Fruit fly (Drosophila melanogaster) whole organism, embryonic: ENCODE results near the gene Atox1.

Experiments
- CG10209 ChIP-seq: fragments of 200-800 bp; sonication (Bioruptor generic); optimal IDR thresholded peaks from 3 replicates; lab custom pipeline; 2017; ENCODE audit warnings: missing biosample characterization, mild to moderate bottlenecking, missing genetic modification characterization, missing genetic modification reagents
- CG11093 ChIP-seq: fragments of 200-800 bp; sonication (Bioruptor generic); IDR thresholded peaks from 3 replicates; pipeline ENCODE4 v1.3.6; 2022; ENCODE audit warnings: missing biosample characterization, missing genetic modification characterization
- CG11560 ChIP-seq: fragments of 200-800 bp; sonication (Bioruptor generic); IDR thresholded peaks from 3 replicates; pipeline ENCODE4 v1.3.6; 2022; ENCODE audit warnings: missing biosample characterization, missing genetic modification characterization
- CG13624 ChIP-seq: fragments of 200-800 bp; sonication (Bioruptor generic); optimal IDR thresholded peaks from 2 replicates; lab custom pipeline; 2016; ENCODE audit warnings: missing biosample characterization, missing genetic modification characterization
- CG13894 ChIP-seq: fragments of 200-800 bp; sonication (Bioruptor generic); optimal IDR thresholded peaks from 3 replicates; lab custom pipeline; 2018; ENCODE audit warnings: missing biosample characterization, mild to moderate bottlenecking, missing genetic modification characterization, moderate library complexity
- CG16813 ChIP-seq: fragments of 200-800 bp; sonication (Bioruptor generic); IDR thresholded peaks from 3 replicates; pipeline ENCODE4 v1.3.6; 2022; ENCODE audit warnings: missing biosample characterization, missing genetic modification characterization; ENCODE audit not compliant: partially characterized antibody
- CG17568 ChIP-seq: fragments of 200-800 bp; sonication (Bioruptor generic); optimal IDR thresholded peaks from 2 replicates; lab custom pipeline; 2018; ENCODE audit warnings: missing biosample characterization, mild to moderate bottlenecking, missing genetic modification characterization, moderate library complexity
- CG18262 ChIP-seq: fragments of 200-800 bp; optimal IDR thresholded peaks from 3 replicates; lab custom pipeline; 2019; ENCODE audit warnings: missing biosample characterization, mild to moderate bottlenecking, missing genetic modification characterization, moderate library complexity
- CG18599 ChIP-seq: fragments of 200-800 bp; sonication (Bioruptor generic); optimal IDR thresholded peaks from 3 replicates; lab custom pipeline; 2017; ENCODE audit warnings: missing biosample characterization, missing genetic modification characterization, mild to moderate bottlenecking, moderate library complexity, missing genetic modification reagents
- CG2120 ChIP-seq: fragments of 200-800 bp; sonication (Bioruptor generic); optimal IDR thresholded peaks from 3 replicates; lab custom pipeline; 2016; ENCODE audit warnings: missing biosample characterization, missing genetic modification characterization
- CG2889 ChIP-seq: fragments of 200-800 bp; sonication (Bioruptor generic); IDR thresholded peaks from 3 replicates; pipeline ENCODE4 v1.3.6; 2022; ENCODE audit warnings: missing biosample characterization, missing genetic modification characterization
- CG30403 ChIP-seq: fragments of 200-800 bp; sonication (Bioruptor generic); optimal IDR thresholded peaks from 3 replicates; lab custom pipeline; 2016; ENCODE audit warnings: missing biosample characterization, missing genetic modification characterization
- CG33213 ChIP-seq: fragments of 200-800 bp; sonication (Bioruptor generic); optimal IDR thresholded peaks from 3 replicates; lab custom pipeline; 2016; ENCODE audit warnings: missing biosample characterization, missing genetic modification characterization
- CG3407 ChIP-seq: fragments of 200-800 bp; sonication (Bioruptor generic); optimal IDR thresholded peaks from 2 replicates; lab custom pipeline; 2018; ENCODE audit warnings: missing biosample characterization, mild to moderate bottlenecking, missing genetic modification characterization
- CG4360 ChIP-seq: fragments of 200-800 bp; sonication (Bioruptor generic); IDR thresholded peaks from 2 replicates; pipeline ENCODE4 v1.3.6; 2022; ENCODE audit warnings: missing biosample characterization, missing genetic modification characterization
- CG6175 ChIP-seq: fragments of 200-800 bp; sonication (Bioruptor generic); IDR thresholded peaks from 3 replicates; pipeline ENCODE4 v1.3.6; 2022; ENCODE audit warnings: missing biosample characterization, missing genetic modification characterization
- CG6654 ChIP-seq: fragments of 200-800 bp; sonication (Bioruptor generic); optimal IDR thresholded peaks from 2 replicates; lab custom pipeline; 2017; ENCODE audit warnings: missing biosample characterization, mild to moderate bottlenecking, missing genetic modification characterization
- CG9215 ChIP-seq: fragments of 200-800 bp; sonication (Bioruptor generic); IDR thresholded peaks from 2 replicates; pipeline ENCODE4 v1.3.6; 2022; ENCODE audit warnings: missing biosample characterization, missing genetic modification characterization
- Camta ChIP-seq: fragments of 200-800 bp; sonication (Bioruptor generic); optimal IDR thresholded peaks from 2 replicates; lab custom pipeline; 2016; ENCODE audit warnings: missing biosample characterization, missing genetic modification characterization
- CrebB ChIP-seq: fragments of 200-800 bp; sonication (Bioruptor generic); optimal IDR thresholded peaks from 3 replicates; lab custom pipeline; 2018; ENCODE audit warnings: missing biosample characterization, mild to moderate bottlenecking, missing genetic modification characterization
- Dad ChIP-seq: fragments of 200-800 bp; sonication (Bioruptor generic); optimal IDR thresholded peaks from 3 replicates; lab custom pipeline; 2016; ENCODE audit warnings: missing biosample characterization, missing genetic modification characterization
- Dfd ChIP-seq, 2 experiments: fragments of >200 bp; optimal IDR thresholded peaks; 2 replicates each; lab custom pipeline; 2017; ENCODE audit warnings: missing biosample characterization in 2 of 2, missing genetic modification characterization in 2 of 2
- Doc2 ChIP-seq: fragments of 200-800 bp; sonication (Bioruptor generic); IDR thresholded peaks from 2 replicates; pipeline ENCODE4 v1.3.6; 2022; ENCODE audit warnings: missing biosample characterization, missing genetic modification characterization
- Dp ChIP-seq: fragments of 200-800 bp; sonication (Bioruptor generic); optimal IDR thresholded peaks from 2 replicates; lab custom pipeline; 2018; ENCODE audit warnings: missing biosample characterization, mild to moderate bottlenecking, missing genetic modification characterization, moderate library complexity
- Ets65A ChIP-seq: fragments of 200-800 bp; sonication (Bioruptor generic); peaks from one replicate; lab custom pipeline; 2016; ENCODE audit warnings: missing biosample characterization, missing genetic modification characterization
- GATAe ChIP-seq: fragments of 200-800 bp; sonication (Bioruptor generic); conservative IDR thresholded peaks from 2 replicates; pipeline ENCODE4 v1.3.6; 2022; ENCODE audit warnings: missing biosample characterization, missing genetic modification characterization
- H2.0 ChIP-seq: fragments of 200-800 bp; sonication (Bioruptor generic); IDR thresholded peaks from 2 replicates; pipeline ENCODE4 v1.3.6; 2022; ENCODE audit warnings: missing biosample characterization, missing genetic modification characterization
- HmgD ChIP-seq: fragments of 200-800 bp; sonication (Bioruptor generic); optimal IDR thresholded peaks from 3 replicates; lab custom pipeline; 2016; ENCODE audit warnings: missing biosample characterization, missing genetic modification characterization
- Nf-YB ChIP-seq: fragments of 200-800 bp; sonication (Bioruptor generic); optimal IDR thresholded peaks from 3 replicates; lab custom pipeline; 2019; ENCODE audit warnings: missing biosample characterization, mild to moderate bottlenecking, missing genetic modification characterization, moderate library complexity
- Nf-YC ChIP-seq: fragments of 200-800 bp; optimal IDR thresholded peaks from 3 replicates; lab custom pipeline; 2019; ENCODE audit warnings: missing biosample characterization, mild to moderate bottlenecking, missing genetic modification characterization, moderate library complexity
- Opbp ChIP-seq: fragments of 200-800 bp; sonication (Bioruptor generic); IDR thresholded peaks from 3 replicates; pipeline ENCODE4 v1.3.6; 2022; ENCODE audit warnings: missing biosample characterization, missing genetic modification characterization; ENCODE audit not compliant: partially characterized antibody
- YL-1 ChIP-seq: fragments of 200-800 bp; sonication (Bioruptor generic); optimal IDR thresholded peaks from 3 replicates; lab custom pipeline; 2017; ENCODE audit warnings: missing biosample characterization, mild to moderate bottlenecking, missing genetic modification characterization
- bowl ChIP-seq: fragments of 200-800 bp; sonication (Bioruptor generic); IDR thresholded peaks from 2 replicates; pipeline ENCODE4 v1.3.6; 2022; ENCODE audit warnings: missing biosample characterization, missing genetic modification characterization
- cg ChIP-seq: fragments of 200-800 bp; sonication (Bioruptor generic); optimal IDR thresholded peaks from 3 replicates; lab custom pipeline; 2019; ENCODE audit warnings: missing biosample characterization, mild to moderate bottlenecking, missing genetic modification characterization, moderate library complexity
- chinmo ChIP-seq: fragments of 200-800 bp; sonication (Bioruptor generic); IDR thresholded peaks from 4 replicates; pipeline ENCODE4 v1.3.6; 2022; ENCODE audit warnings: missing biosample characterization, missing genetic modification characterization; ENCODE audit not compliant: partially characterized antibody
- ci ChIP-seq: fragments of 200-800 bp; sonication (Bioruptor generic); IDR thresholded peaks from 3 replicates; pipeline ENCODE4 v1.3.6; 2022; ENCODE audit warnings: missing biosample characterization, missing genetic modification characterization
- crp ChIP-seq, 2 experiments: fragments of 200-800 bp; sonication (Bioruptor generic); optimal IDR thresholded peaks; 2 replicates in 1 of 2; 3 replicates in 1 of 2; lab custom pipeline; 2017; ENCODE audit warnings: missing biosample characterization in 2 of 2, missing genetic modification characterization in 2 of 2, mild to moderate bottlenecking in 1 of 2, moderate library complexity in 1 of 2
- dimm ChIP-seq: fragments of 200-800 bp; sonication (Bioruptor generic); IDR thresholded peaks from 2 replicates; pipeline ENCODE4 v1.3.6; 2022; ENCODE audit warnings: missing biosample characterization, missing genetic modification characterization
- disco-r ChIP-seq: fragments of 200-800 bp; sonication (Bioruptor generic); optimal IDR thresholded peaks from 2 replicates; lab custom pipeline; 2016; ENCODE audit warnings: missing biosample characterization, missing genetic modification characterization
- fru ChIP-seq: fragments of >200 bp; optimal IDR thresholded peaks from 2 replicates; lab custom pipeline; 2017
- ftz-f1 ChIP-seq: fragments of 200-800 bp; sonication (Bioruptor generic); optimal IDR thresholded peaks from 2 replicates; lab custom pipeline; 2016; ENCODE audit warnings: missing biosample characterization, missing genetic modification characterization
- gt ChIP-seq: fragments of 200-800 bp; sonication (Bioruptor generic); IDR thresholded peaks from 2 replicates; pipeline ENCODE4 v1.3.6; 2022; ENCODE audit warnings: missing biosample characterization, missing genetic modification characterization
- hb ChIP-seq: fragments of 200-800 bp; sonication (Bioruptor generic); IDR thresholded peaks from 3 replicates; pipeline ENCODE4 v1.3.6; 2022; ENCODE audit warnings: missing biosample characterization, missing genetic modification characterization; ENCODE audit not compliant: partially characterized antibody
- insv ChIP-seq, 2 experiments: fragments of 200-800 bp; sonication (Bioruptor generic); optimal IDR thresholded peaks; 3 replicates each; lab custom pipeline; 2016 to 2018; ENCODE audit warnings: missing biosample characterization in 2 of 2, missing genetic modification characterization in 2 of 2
- lilli ChIP-seq: fragments of 200-800 bp; sonication (Bioruptor generic); optimal IDR thresholded peaks from 3 replicates; lab custom pipeline; 2016; ENCODE audit warnings: missing biosample characterization, missing genetic modification characterization
- nerfin-1 ChIP-seq: fragments of 200-800 bp; sonication (Bioruptor generic); optimal IDR thresholded peaks from 3 replicates; lab custom pipeline; 2019; ENCODE audit warnings: missing biosample characterization, mild to moderate bottlenecking, missing genetic modification characterization, moderate library complexity
- pros ChIP-seq: fragments of 200-800 bp; sonication (Bioruptor generic); optimal IDR thresholded peaks from 3 replicates; lab custom pipeline; 2019; ENCODE audit warnings: missing biosample characterization, mild to moderate bottlenecking, missing genetic modification characterization, moderate library complexity
- unc-4 ChIP-seq: fragments of 200-800 bp; sonication (Bioruptor generic); IDR thresholded peaks from 2 replicates; pipeline ENCODE4 v1.3.6; 2022; ENCODE audit warnings: missing biosample characterization, missing genetic modification characterization; ENCODE audit not compliant: partially characterized antibody
- unpg ChIP-seq: fragments of 200-800 bp; sonication (Bioruptor generic); optimal IDR thresholded peaks from 3 replicates; lab custom pipeline; 2018; ENCODE audit warnings: missing biosample characterization, mild to moderate bottlenecking, missing genetic modification characterization, moderate library complexity
- wek ChIP-seq: fragments of 200-800 bp; sonication (Bioruptor generic); optimal IDR thresholded peaks from 3 replicates; lab custom pipeline; 2018; ENCODE audit warnings: missing biosample characterization, mild to moderate bottlenecking, missing genetic modification characterization, moderate library complexity

The Atox1 gene

dm6 chr3L:21604265-21604664, 36.5 kb upstream of the Atox1 start (continued):
- TF ChIP-seq bowl (GFP tag; lab: Robert Waterston, UW) (no peak), CG10209 (GFP tag; lab: Kevin White, UChicago) (peak; percentile 16), CG17568 (GFP tag; lab: Kevin White, UChicago) (no peak), Dfd (GFP tag; optimal IDR thresholded peaks at IDR 0.05; lab: Kevin White, UChicago) (no peak), insv (GFP tag; optimal IDR thresholded peaks at IDR 0.05; lab: Kevin White, UChicago) (peak in 1 of 2 experiments; percentile 62), Dad (peak; percentile 44), unc-4 (no peak), Doc2 (no peak)

- TF ChIP-seq unpg (GFP tag; lab: Kevin White, UChicago) (no peak), wek (GFP tag; lab: Kevin White, UChicago) (no peak), CG11560 (tag; lab: Robert Waterston, UW) (0 out of 3 replicates have a peak, but pooled peaks have one; percentile 37), CG6654 (GFP tag; lab: Kevin White, UChicago) (no peak), nerfin-1 (peak; percentile 18), chinmo (0 out of 4 replicates have a peak, but pooled peaks have one; percentile 24), ftz-f1 (no peak), Camta (GFP tag; lab: Kevin White, UChicago) (no peak), Ets65A (GFP tag; lab: Kevin White, UChicago) (peak; percentile 25), Nf-YB (GFP tag; lab: Kevin White, UChicago) (peak; percentile 92), hb (GFP tag; lab: Robert Waterston, UW) (no peak), CG11093 (GFP tag; lab: Robert Waterston, UW) (no peak), ci (GFP tag; lab: Robert Waterston, UW) (no peak), pros (GFP tag; lab: Kevin White, UChicago) (peak; percentile 60), Nf-YC (tag; lab: Kevin White, UChicago) (peak; percentile 91), CG6175 (GFP tag; lab: Robert Waterston, UW) (0 out of 3 replicates have a peak, but pooled peaks have one; percentile 27), cg (GFP tag; lab: Kevin White, UChicago) (peak; percentile 64), disco-r (GFP tag; lab: Kevin White, UChicago) (no peak), CG33213 (GFP tag; lab: Kevin White, UChicago) (no peak), GATAe (GFP tag; lab: Robert Waterston, UW) (no peak), CG18599 (GFP tag; lab: Kevin White, UChicago) (no peak)
Measured at dm6 chr3L:21610535-21610934, 30.3 kb upstream of the Atox1 start.

- TF ChIP-seq CG2889 (GFP tag; lab: Robert Waterston, UW): no peak
- TF ChIP-seq HmgD: no peak
- no peak for TF ChIP-seq CG18262 (tag; lab: Kevin White, UChicago)
- no peak for TF ChIP-seq Opbp (GFP tag; lab: Robert Waterston, UW)
- TF ChIP-seq CrebB: no peak
- no peak for TF ChIP-seq CG9215
- TF ChIP-seq gt: no peak
- TF ChIP-seq CG2120: no peak
- no peak for TF ChIP-seq CG4360
- TF ChIP-seq YL-1 (GFP tag; lab: Kevin White, UChicago): peak; percentile 20
- peak; percentile 35 for TF ChIP-seq Dp (GFP tag; lab: Kevin White, UChicago)
- TF ChIP-seq unpg (GFP tag; lab: Kevin White, UChicago): no peak
- no peak for TF ChIP-seq dimm (GFP tag; lab: Robert Waterston, UW)
- TF ChIP-seq CG16813: no peak
- no peak for TF ChIP-seq CG13624
- TF ChIP-seq lilli (GFP tag; lab: Kevin White, UChicago): no peak
- no peak for TF ChIP-seq H2.0
- no peak for TF ChIP-seq fru (lab: Kevin White, UChicago)
- TF ChIP-seq crp (GFP tag; optimal IDR thresholded peaks at IDR 0.05; lab: Kevin White, UChicago): peak; percentile 15 to 88
- no peak for TF ChIP-seq CG3407 (GFP tag; lab: Kevin White, UChicago)
- TF ChIP-seq CG13894 (tag; lab: Kevin White, UChicago): no peak
- TF ChIP-seq nerfin-1: peak; percentile 88
- TF ChIP-seq CG30403 (GFP tag; lab: Kevin White, UChicago): no peak
Measured at dm6 chr3L:21617354-21617753, 23.4 kb upstream of the Atox1 start, which contains the start of the genes S1P and CG11307. Gene S1P (minus strand): TSS chr3L:21617376. Gene CG11307 (plus strand): TSS chr3L:21617623.
